Worm (Caenorhabditis elegans): Measurements from ENCODE around the gene tag-322.

DNA sequence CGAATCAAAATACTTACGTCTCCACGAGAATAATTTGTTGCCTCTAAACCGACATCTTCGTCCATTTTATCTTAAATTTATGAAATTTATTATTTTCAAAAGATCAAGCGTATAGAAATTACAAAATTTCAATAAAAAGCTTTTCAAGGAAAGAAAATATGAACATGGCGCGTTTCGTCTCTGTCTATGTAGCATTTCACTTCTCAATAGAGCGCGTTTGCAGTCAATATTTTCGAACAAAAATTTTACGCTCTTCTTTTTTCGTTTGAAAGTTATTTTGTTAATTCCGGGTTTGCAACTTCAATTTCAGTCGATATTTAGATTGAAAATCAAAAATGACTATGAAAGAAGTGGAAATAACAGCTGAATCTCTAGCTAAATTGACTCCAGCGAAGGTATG is 11.2 kb downstream of the tag-322 start, which contains the start of the genes hcf-1 and swd-2.2:
- TF ChIP-seq rnt-1 (tag; optimal IDR thresholded peaks at IDR 0.05) (no peak), fkh-10 (GFP tag; optimal IDR thresholded peaks at IDR 0.05) (no peak), syd-9 (tag; optimal IDR thresholded peaks at IDR 0.05) (no peak), ama-1 (optimal IDR thresholded peaks at IDR 0.05) (no peak), gmeb-2 (tag; optimal IDR thresholded peaks at IDR 0.05) (no peak), ceh-18 (tag; optimal IDR thresholded peaks at IDR 0.05) (no peak)

All from whole organism, late embryonic.